Fruit fly (Drosophila melanogaster) whole organism, pupa: ENCODE results near the gene CG3156.

Source experiments
- CG10348 ChIP-seq: fragments of 200-800 bp; sonication (Bioruptor generic); IDR thresholded peaks from 2 replicates; pipeline ENCODE4 v1.3.6; 2022; ENCODE audit warnings: missing biosample characterization, missing genetic modification characterization
- CG12605 ChIP-seq: fragments of 200-800 bp; sonication (Bioruptor generic); IDR thresholded peaks from 2 replicates; pipeline ENCODE4 v1.3.6; 2022; ENCODE audit warnings: missing biosample characterization, missing genetic modification characterization
- CG13204 ChIP-seq: fragments of 200-800 bp; sonication (Bioruptor generic); optimal IDR thresholded peaks from 2 replicates; lab custom pipeline; 2018; ENCODE audit warnings: missing biosample characterization, mild to moderate bottlenecking, missing genetic modification characterization, moderate library complexity
- CG14655 ChIP-seq: fragments of 200-800 bp; sonication (Bioruptor generic); optimal IDR thresholded peaks from 3 replicates; lab custom pipeline; 2017; ENCODE audit warnings: mild to moderate bottlenecking, missing biosample characterization, missing genetic modification reagents, missing genetic modification characterization
- CG17806 ChIP-seq: fragments of 200-800 bp; sonication (Bioruptor generic); optimal IDR thresholded peaks from 2 replicates; lab custom pipeline; 2018; ENCODE audit warnings: missing biosample characterization, mild to moderate bottlenecking, missing genetic modification characterization, moderate library complexity
- CG32121 ChIP-seq: fragments of 200-800 bp; sonication (Bioruptor generic); IDR thresholded peaks from 2 replicates; pipeline ENCODE4 v1.3.6; 2022; ENCODE audit warnings: missing biosample characterization, missing genetic modification characterization
- CG34367 ChIP-seq: fragments of 200-800 bp; sonication (Bioruptor generic); optimal IDR thresholded peaks from 2 replicates; lab custom pipeline; 2018; ENCODE audit warnings: missing biosample characterization, mild to moderate bottlenecking, missing genetic modification characterization
- CG8301 ChIP-seq: fragments of 200-800 bp; sonication (Bioruptor generic); optimal IDR thresholded peaks from 2 replicates; lab custom pipeline; 2018; ENCODE audit warnings: missing biosample characterization, mild to moderate bottlenecking, missing genetic modification characterization
- CG9948 ChIP-seq: fragments of 200-800 bp; sonication (Bioruptor generic); optimal IDR thresholded peaks from 2 replicates; lab custom pipeline; 2018; ENCODE audit warnings: missing biosample characterization, mild to moderate bottlenecking, missing genetic modification characterization, moderate library complexity
- Ets98B ChIP-seq: fragments of 200-800 bp; sonication (Bioruptor generic); IDR thresholded peaks from 2 replicates; pipeline ENCODE4 v1.3.6; 2022; ENCODE audit warnings: missing biosample characterization, missing genetic modification characterization
- Pif1A ChIP-seq: fragments of 200-800 bp; sonication (Bioruptor generic); optimal IDR thresholded peaks from 3 replicates; lab custom pipeline; 2016; ENCODE audit warnings: missing biosample characterization, missing genetic modification characterization
- Pif1B ChIP-seq: fragments of 200-800 bp; sonication (Bioruptor generic); optimal IDR thresholded peaks from 3 replicates; lab custom pipeline; 2016; ENCODE audit warnings: missing biosample characterization, missing genetic modification characterization
- gl ChIP-seq: fragments of 200-800 bp; sonication (Bioruptor generic); optimal IDR thresholded peaks from 2 replicates; lab custom pipeline; 2018; ENCODE audit warnings: missing biosample characterization, mild to moderate bottlenecking, missing genetic modification characterization

dm6 chrX:498434-498833, 10.8 kb downstream of the CG3156 start:
- TF ChIP-seq CG12605 (GFP tag; lab: Robert Waterston, UW) (no peak), CG32121 (GFP tag; lab: Robert Waterston, UW) (no peak), gl (tag; lab: Kevin White, UChicago) (no peak), CG8301 (no peak), CG34367 (tag; lab: Kevin White, UChicago) (no peak), CG17806 (no peak), Pif1A (no peak), Pif1B (GFP tag; lab: Kevin White, UChicago) (no peak), Ets98B (no peak), CG10348 (GFP tag; lab: Robert Waterston, UW) (no peak), CG9948 (no peak), CG14655 (no peak), CG13204 (GFP tag; lab: Kevin White, UChicago) (no peak)
